Worm (Caenorhabditis elegans) whole organism, late embryonic: ENCODE data around the gene C44B12.9.

Experiments used
- ama-1 ChIP-seq: fragments of 150-350 bp; optimal IDR thresholded peaks from 2 replicates; lab custom pipeline; 2014
- nhr-232 ChIP-seq: sonication (generic microtip); optimal IDR thresholded peaks from 2 replicates; lab custom pipeline; 2016; ENCODE audit warnings: missing genetic modification characterization, missing compliant biosample characterization
- unc-55 ChIP-seq: sonication (generic microtip); optimal IDR thresholded peaks from 2 replicates; lab custom pipeline; 2017; ENCODE audit warnings: missing biosample characterization, missing genetic modification reagents, missing genetic modification characterization

- TF ChIP-seq ama-1 (lab: Kevin White, UChicago) (no peak), nhr-232 (tag; lab: Kevin White, UChicago) (no peak), unc-55 (GFP tag; lab: Kevin White, UChicago) (no peak)
Measured at ce11 chrIV:1056263-1056942, 48.0 kb downstream of the C44B12.9 start, which contains the start of the genes Y55F3AM.13 and mrps-25.
